Fruit fly (Drosophila melanogaster) whole organism, wandering third instar larva: Measurements from ENCODE around the gene COX8.

Experiments used
- Abd-B ChIP-seq: fragments of >200 bp; optimal IDR thresholded peaks from 2 replicates; lab custom pipeline; 2017; ENCODE audit warnings: missing biosample characterization, missing genetic modification characterization
- Hr78 ChIP-seq: fragments of >200 bp; optimal IDR thresholded peaks from 2 replicates; lab custom pipeline; 2017; ENCODE audit warnings: missing biosample characterization, missing genetic modification characterization
- Jra ChIP-seq: sonication (Bioruptor generic); optimal IDR thresholded peaks from 2 replicates; lab custom pipeline; 2016; ENCODE audit warnings: missing biosample characterization, missing genetic modification characterization
- Mio ChIP-seq: sonication (Bioruptor generic); optimal IDR thresholded peaks from 2 replicates; lab custom pipeline; 2016; ENCODE audit warnings: missing biosample characterization, missing genetic modification characterization
- Vsx2 ChIP-seq: fragments of 200-300, 225-300 bp; sonication (Bioruptor generic); optimal IDR thresholded peaks from 2 replicates; lab custom pipeline; 2018; ENCODE audit warnings: missing biosample characterization, missing genetic modification characterization; ENCODE audit not compliant: partially characterized antibody
- lola ChIP-seq: fragments of >200 bp; optimal IDR thresholded peaks from 2 replicates; lab custom pipeline; 2017; ENCODE audit warnings: missing biosample characterization, missing genetic modification characterization
- rgr ChIP-seq: fragments of 200-800 bp; sonication (Bioruptor generic); optimal IDR thresholded peaks from 3 replicates; lab custom pipeline; 2016; ENCODE audit warnings: missing biosample characterization, mild to moderate bottlenecking, missing genetic modification characterization
- usp ChIP-seq: fragments of >200 bp; optimal IDR thresholded peaks from 2 replicates; lab custom pipeline; 2017; ENCODE audit warnings: missing biosample characterization, missing genetic modification characterization

dm6 chr3L:21508621-21509020 lies 30.6 kb downstream of the COX8 start:
- TF ChIP-seq Mio (no peak), Abd-B (no peak), Hr78 (no peak), usp (GFP tag; lab: Kevin White, UChicago) (no peak), rgr (GFP tag; lab: Kevin White, UChicago) (no peak), Jra (GFP tag; lab: Kevin White, UChicago) (no peak), Vsx2 (GFP tag; lab: Kevin White, UChicago) (no peak), lola (GFP tag; lab: Kevin White, UChicago) (no peak)
